Worm (Caenorhabditis elegans) whole organism, L1 larva: ENCODE data around the gene F45E1.1.

Experiments
- C16A3.4 ChIP-seq: fragments of 150-350 bp; optimal IDR thresholded peaks from 2 replicates; lab custom pipeline; 2014; ENCODE audit warnings: missing biosample characterization, missing genetic modification characterization
- F16B12.6 ChIP-seq: fragments of 150-350 bp; optimal IDR thresholded peaks from 2 replicates; lab custom pipeline; 2014; ENCODE audit warnings: missing biosample characterization, missing genetic modification characterization
- alr-1 ChIP-seq: fragments of 200-800 bp; sonication (Bioruptor generic); optimal IDR thresholded peaks from 2 replicates; lab custom pipeline; 2018; ENCODE audit warnings: borderline replicate concordance, mild to moderate bottlenecking, missing genetic modification characterization, missing compliant biosample characterization
- ama-1 ChIP-seq: fragments of 150-350 bp; optimal IDR thresholded peaks from 2 replicates; lab custom pipeline; 2014
- blmp-1 ChIP-seq: fragments of 150-350 bp; optimal IDR thresholded peaks from 2 replicates; lab custom pipeline; 2014; ENCODE audit warnings: missing biosample characterization, missing genetic modification characterization
- ceh-82 ChIP-seq, 3 experiments: fragments of 150-350 bp in 1 of 3; sonication (generic microtip) in 2 of 3; optimal IDR thresholded peaks; 2 replicates each; lab custom pipeline; 2014 to 2017; ENCODE audit warnings: missing biosample characterization in 3 of 3, missing genetic modification characterization in 3 of 3
- ceh-88 ChIP-seq: fragments of 200-800 bp; sonication (Bioruptor generic); IDR thresholded peaks from 2 replicates; pipeline ENCODE4 v1.3.6; 2022; ENCODE audit warnings: missing genetic modification characterization, missing compliant biosample characterization
- ceh-90 ChIP-seq: sonication (generic microtip); optimal IDR thresholded peaks from 2 replicates; lab custom pipeline; 2016; ENCODE audit warnings: missing genetic modification characterization, missing compliant biosample characterization
- ces-1 ChIP-seq: fragments of 150-350 bp; optimal IDR thresholded peaks from 2 replicates; lab custom pipeline; 2014; ENCODE audit warnings: missing biosample characterization, missing genetic modification reagents, missing genetic modification characterization
- dpl-1 ChIP-seq, 3 experiments: fragments of 150-350 bp in 2 of 3; sonication (generic microtip) in 1 of 3; optimal IDR thresholded peaks; 2 replicates each; lab custom pipeline; 2014 to 2017; ENCODE audit warnings: missing biosample characterization in 3 of 3, missing genetic modification characterization in 3 of 3, missing genetic modification reagents in 3 of 3
- efl-1 ChIP-seq, 4 experiments: fragments of 150-350 bp; optimal IDR thresholded peaks in 3 of 4; peaks in 1 of 4; 1 replicate in 1 of 4; 2 replicates in 3 of 4; lab custom pipeline; 2014; ENCODE audit warnings: missing biosample characterization in 2 of 4, missing genetic modification characterization in 2 of 4, missing genetic modification reagents in 2 of 4
- elt-3 ChIP-seq, 6 experiments: fragments of 150-350 bp in 1 of 6; sonication (generic microtip); optimal IDR thresholded peaks; 2 replicates each; lab custom pipeline; 2017 to 2018; ENCODE audit warnings: missing biosample characterization in 6 of 6, missing genetic modification characterization in 6 of 6, inconsistent platforms in 1 of 6
- fkh-8 ChIP-seq: sonication (generic microtip); optimal IDR thresholded peaks from 2 replicates; lab custom pipeline; 2016; ENCODE audit warnings: mild to moderate bottlenecking, missing genetic modification characterization, missing compliant biosample characterization
- fos-1 ChIP-seq: fragments of 150-350 bp; optimal IDR thresholded peaks from 2 replicates; lab custom pipeline; 2014; ENCODE audit warnings: missing biosample characterization, missing genetic modification characterization
- grh-1 ChIP-seq: fragments of 200-800 bp; sonication (Bioruptor generic); IDR thresholded peaks from 2 replicates; pipeline ENCODE4 v1.3.6; 2022; ENCODE audit warnings: missing genetic modification reagents, missing genetic modification characterization, missing compliant biosample characterization
- hpl-2 ChIP-seq: fragments of 150-350 bp; optimal IDR thresholded peaks from 2 replicates; lab custom pipeline; 2014; ENCODE audit warnings: missing biosample characterization, missing genetic modification reagents, missing genetic modification characterization
- irx-1 ChIP-seq: sonication (generic microtip); optimal IDR thresholded peaks from 2 replicates; lab custom pipeline; 2016; ENCODE audit warnings: missing genetic modification characterization, missing compliant biosample characterization
- isw-1 ChIP-seq: fragments of 200-800 bp; sonication (Bioruptor generic); IDR thresholded peaks from 2 replicates; pipeline ENCODE4 v1.3.6; 2022; ENCODE audit warnings: missing genetic modification characterization, missing compliant biosample characterization
- jun-1 ChIP-seq: fragments of 150-350 bp; optimal IDR thresholded peaks from 2 replicates; lab custom pipeline; 2014; ENCODE audit warnings: missing biosample characterization, missing genetic modification reagents, missing genetic modification characterization
- lin-13 ChIP-seq: fragments of 150-350 bp; optimal IDR thresholded peaks from 2 replicates; lab custom pipeline; 2014; ENCODE audit warnings: missing biosample characterization, missing genetic modification reagents, missing genetic modification characterization
- lin-14 ChIP-seq: fragments of 200-800 bp; sonication (Bioruptor generic); optimal IDR thresholded peaks from 2 replicates; lab custom pipeline; 2018; ENCODE audit warnings: mild to moderate bottlenecking, missing genetic modification characterization, moderate library complexity, missing compliant biosample characterization
- lin-35 ChIP-seq, 2 experiments: fragments of 150-350 bp; optimal IDR thresholded peaks; 2 replicates each; lab custom pipeline; 2014; ENCODE audit warnings: missing biosample characterization in 2 of 2, missing genetic modification characterization in 2 of 2, missing genetic modification reagents in 2 of 2
- lin-39 ChIP-seq: fragments of 150-350 bp; optimal IDR thresholded peaks from 2 replicates; lab custom pipeline; 2014; ENCODE audit warnings: missing biosample characterization, missing genetic modification reagents, missing genetic modification characterization
- lsy-2 ChIP-seq, 2 experiments: fragments of 150-350 bp; optimal IDR thresholded peaks; 2 replicates each; lab custom pipeline; 2014; ENCODE audit warnings: missing biosample characterization in 2 of 2, missing genetic modification characterization in 2 of 2
- mab-9 ChIP-seq: fragments of 200-800 bp; sonication (Bioruptor generic); IDR thresholded peaks from 2 replicates; pipeline ENCODE4 v1.3.6; 2022; ENCODE audit warnings: missing genetic modification reagents, missing genetic modification characterization, missing compliant biosample characterization
- mdl-1 ChIP-seq, 2 experiments: fragments of 150-350 bp; optimal IDR thresholded peaks; 2 replicates each; lab custom pipeline; 2014 to 2017; ENCODE audit warnings: missing biosample characterization in 2 of 2, missing genetic modification characterization in 2 of 2, inconsistent platforms in 1 of 2
- mef-2 ChIP-seq: fragments of 150-350 bp; optimal IDR thresholded peaks from 2 replicates; lab custom pipeline; 2014; ENCODE audit warnings: missing biosample characterization, missing genetic modification characterization
- mep-1 ChIP-seq: fragments of 150-350 bp; optimal IDR thresholded peaks from 2 replicates; lab custom pipeline; 2014; ENCODE audit warnings: missing biosample characterization, missing genetic modification characterization
- nhr-11 ChIP-seq: fragments of 150-350 bp; optimal IDR thresholded peaks from 2 replicates; lab custom pipeline; 2014; ENCODE audit warnings: missing biosample characterization, missing genetic modification characterization
- nhr-19 ChIP-seq: fragments of 200-800 bp; sonication (Bioruptor generic); conservative IDR thresholded peaks from 2 replicates; pipeline ENCODE4 v1.3.6; 2022; ENCODE audit warnings: missing genetic modification characterization, missing compliant biosample characterization
- nhr-20 ChIP-seq: sonication (generic microtip); optimal IDR thresholded peaks from 2 replicates; lab custom pipeline; 2016; ENCODE audit warnings: mild to moderate bottlenecking, missing genetic modification characterization, missing compliant biosample characterization
- nhr-237 ChIP-seq: fragments of 150-350 bp; optimal IDR thresholded peaks from 2 replicates; lab custom pipeline; 2014; ENCODE audit warnings: missing biosample characterization, missing genetic modification characterization
- nhr-28 ChIP-seq: fragments of 150-350 bp; optimal IDR thresholded peaks from 2 replicates; lab custom pipeline; 2014; ENCODE audit warnings: missing biosample characterization, missing genetic modification characterization
- nhr-47 ChIP-seq: sonication (generic microtip); optimal IDR thresholded peaks from 2 replicates; lab custom pipeline; 2016; ENCODE audit warnings: mild to moderate bottlenecking, missing genetic modification characterization, moderate library complexity, missing compliant biosample characterization
- nhr-77 ChIP-seq: fragments of 150-350 bp; optimal IDR thresholded peaks from 2 replicates; lab custom pipeline; 2014; ENCODE audit warnings: missing biosample characterization, missing genetic modification characterization
- nhr-90 ChIP-seq: sonication (generic microtip); optimal IDR thresholded peaks from 2 replicates; lab custom pipeline; 2016; ENCODE audit warnings: mild to moderate bottlenecking, missing genetic modification characterization, missing compliant biosample characterization; ENCODE audit not compliant: poor library complexity
- rnt-1 ChIP-seq: sonication (generic microtip); optimal IDR thresholded peaks from 2 replicates; lab custom pipeline; 2016; ENCODE audit warnings: mild to moderate bottlenecking, missing genetic modification characterization, moderate library complexity, missing compliant biosample characterization
- skn-1 ChIP-seq: fragments of 150-350 bp; optimal IDR thresholded peaks from 2 replicates; lab custom pipeline; 2014; ENCODE audit warnings: missing biosample characterization, missing genetic modification characterization
- snpc-4 ChIP-seq: fragments of 150-350 bp; optimal IDR thresholded peaks from 2 replicates; lab custom pipeline; 2014; ENCODE audit warnings: missing biosample characterization, missing genetic modification characterization
- snu-23 ChIP-seq: sonication (generic microtip); optimal IDR thresholded peaks from 2 replicates; lab custom pipeline; 2016; ENCODE audit warnings: missing genetic modification characterization, missing compliant biosample characterization
- sox-4 ChIP-seq: sonication (generic microtip); optimal IDR thresholded peaks from 2 replicates; lab custom pipeline; 2016; ENCODE audit warnings: missing genetic modification characterization, missing compliant biosample characterization
- sup-37 ChIP-seq: fragments of 200-800 bp; sonication (Bioruptor generic); optimal IDR thresholded peaks from 2 replicates; lab custom pipeline; 2018; ENCODE audit warnings: mild to moderate bottlenecking, missing genetic modification characterization, missing compliant biosample characterization
- swsn-7 ChIP-seq: sonication (generic microtip); optimal IDR thresholded peaks from 2 replicates; lab custom pipeline; 2016; ENCODE audit warnings: missing genetic modification characterization, missing compliant biosample characterization
- tbx-2 ChIP-seq: sonication (generic microtip); optimal IDR thresholded peaks from 2 replicates; lab custom pipeline; 2016; ENCODE audit warnings: missing genetic modification characterization, missing compliant biosample characterization
- tlp-1 ChIP-seq: fragments of 150-350 bp; optimal IDR thresholded peaks from 2 replicates; lab custom pipeline; 2014; ENCODE audit warnings: missing biosample characterization, missing genetic modification characterization
- unc-130 ChIP-seq: fragments of 150-350 bp; optimal IDR thresholded peaks from 2 replicates; lab custom pipeline; 2017; ENCODE audit warnings: missing biosample characterization, missing genetic modification characterization, inconsistent platforms
- unc-30 ChIP-seq: sonication (generic microtip); optimal IDR thresholded peaks from 2 replicates; lab custom pipeline; 2017; ENCODE audit warnings: missing biosample characterization, missing genetic modification characterization
- unc-86 ChIP-seq: sonication (generic microtip); optimal IDR thresholded peaks from 2 replicates; lab custom pipeline; 2016; ENCODE audit warnings: missing genetic modification characterization, missing compliant biosample characterization
- xbp-1 ChIP-seq: sonication (generic microtip); optimal IDR thresholded peaks from 2 replicates; lab custom pipeline; 2016; ENCODE audit warnings: missing genetic modification characterization, missing compliant biosample characterization
- ztf-4 ChIP-seq: fragments of 150-350 bp; optimal IDR thresholded peaks from 2 replicates; lab custom pipeline; 2014; ENCODE audit warnings: missing biosample characterization, missing genetic modification characterization

Gene F45E1.1

ce11 chrX:8027509-8027908 lies 24.0 kb downstream of the F45E1.1 start:
- TF ChIP-seq sox-4 (tag; lab: Kevin White, UChicago): no peak
- TF ChIP-seq ztf-4 (tag; lab: Kevin White, UChicago): no peak
- TF ChIP-seq mef-2 (tag; lab: Kevin White, UChicago): no peak
- peak in 1 of 2 experiments; percentile 7 for TF ChIP-seq efl-1 (optimal IDR thresholded peaks at IDR 0.05; lab: Kevin White, UChicago)
- TF ChIP-seq efl-1 (GFP tag; optimal IDR thresholded peaks at IDR 0.05 in 1 of 2; lab: Kevin White, UChicago): peak; percentile 50 to 93
- TF ChIP-seq F16B12.6: no peak
- TF ChIP-seq lin-35 (GFP tag; optimal IDR thresholded peaks at IDR 0.05; lab: Kevin White, UChicago): peak in 1 of 2 experiments; percentile 1
- TF ChIP-seq nhr-77 (tag; lab: Kevin White, UChicago): no peak
- TF ChIP-seq snpc-4 (tag; lab: Kevin White, UChicago): no peak
- TF ChIP-seq mab-9 (GFP tag; lab: Robert Waterston, UW): 0 out of 2 replicates have a peak, but pooled peaks have one; percentile 6
- no peak for TF ChIP-seq irx-1 (tag; lab: Kevin White, UChicago)
- no peak for TF ChIP-seq swsn-7 (tag; lab: Kevin White, UChicago)

- TF ChIP-seq xbp-1 (tag; lab: Kevin White, UChicago): peak; percentile 85
- TF ChIP-seq lsy-2 (tag; optimal IDR thresholded peaks at IDR 0.05; lab: Kevin White, UChicago): peak; percentile 71 to 74
- peak; percentile 46 to 65 (median 56) for TF ChIP-seq ceh-82 (tag; optimal IDR thresholded peaks at IDR 0.05; lab: Kevin White, UChicago)
- TF ChIP-seq rnt-1 (tag; lab: Kevin White, UChicago): peak; percentile 83
- TF ChIP-seq ztf-4 (tag; lab: Kevin White, UChicago): no peak
- TF ChIP-seq fos-1 (tag; lab: Kevin White, UChicago): peak; percentile 5
- peak; percentile 45 for TF ChIP-seq lin-39
- peak; percentile 78 for TF ChIP-seq swsn-7 (tag; lab: Kevin White, UChicago)
- no peak for TF ChIP-seq ceh-90 (tag; lab: Kevin White, UChicago)
- TF ChIP-seq nhr-77 (tag; lab: Kevin White, UChicago): peak; percentile 54
- peak; percentile 65 to 76 for TF ChIP-seq lin-35 (GFP tag; optimal IDR thresholded peaks at IDR 0.05; lab: Kevin White, UChicago)
- TF ChIP-seq lin-14 (GFP tag; lab: Kevin White, UChicago): peak; percentile 95
- no peak for TF ChIP-seq nhr-237 (tag; lab: Kevin White, UChicago)
- peak in 1 of 2 experiments; percentile 83 for TF ChIP-seq mdl-1 (tag; optimal IDR thresholded peaks at IDR 0.05; lab: Kevin White, UChicago)
- no peak for TF ChIP-seq sup-37 (GFP tag; lab: Kevin White, UChicago)
- peak; percentile 63 for TF ChIP-seq nhr-90 (tag; lab: Kevin White, UChicago)
- no peak for TF ChIP-seq nhr-28
- no peak for TF ChIP-seq ceh-88 (GFP tag; lab: Robert Waterston, UW)
- peak; percentile 37 for TF ChIP-seq unc-86 (tag; lab: Kevin White, UChicago)
- peak; percentile 40 for TF ChIP-seq jun-1 (tag; lab: Kevin White, UChicago)
- TF ChIP-seq blmp-1 (tag; lab: Kevin White, UChicago): peak; percentile 85
- TF ChIP-seq grh-1 (GFP tag; lab: Robert Waterston, UW): peak; percentile 71
- TF ChIP-seq lin-13 (GFP tag; lab: Kevin White, UChicago): peak; percentile 50
- TF ChIP-seq hpl-2 (GFP tag; lab: Kevin White, UChicago): no peak
- TF ChIP-seq snu-23 (GFP tag; lab: Kevin White, UChicago): peak; percentile 89
- peak; percentile 15 for TF ChIP-seq ama-1 (lab: Kevin White, UChicago)
- TF ChIP-seq tlp-1 (tag; lab: Kevin White, UChicago): no peak
- peak; percentile 21 for TF ChIP-seq F16B12.6
- TF ChIP-seq nhr-47: peak; percentile 71
- no peak for TF ChIP-seq skn-1 (tag; lab: Kevin White, UChicago)
- TF ChIP-seq nhr-19: peak; percentile 78
- no peak for TF ChIP-seq alr-1
- TF ChIP-seq efl-1 (optimal IDR thresholded peaks at IDR 0.05; lab: Kevin White, UChicago): peak; percentile 48 to 58
- TF ChIP-seq efl-1 (GFP tag; optimal IDR thresholded peaks at IDR 0.05 in 1 of 2; lab: Kevin White, UChicago): peak in 1 of 2 experiments; percentile 63
- no peak for TF ChIP-seq ces-1 (GFP tag; lab: Kevin White, UChicago)
- TF ChIP-seq elt-3 (tag; optimal IDR thresholded peaks at IDR 0.05; lab: Kevin White, UChicago): peak in 3 of 6 experiments; percentile 38 to 53 (median 51)
- peak; percentile 88 for TF ChIP-seq nhr-20 (tag; lab: Kevin White, UChicago)
- peak; percentile 60 for TF ChIP-seq fkh-8 (tag; lab: Kevin White, UChicago)
- no peak for TF ChIP-seq nhr-11 (tag; lab: Kevin White, UChicago)
- peak; percentile 87 for TF ChIP-seq unc-130
- TF ChIP-seq dpl-1 (GFP tag; optimal IDR thresholded peaks at IDR 0.05; lab: Kevin White, UChicago): peak; percentile 50 to 72 (median 66)
- no peak for TF ChIP-seq unc-30 (tag; lab: Kevin White, UChicago)
- peak; percentile 31 for TF ChIP-seq snpc-4 (tag; lab: Kevin White, UChicago)
- TF ChIP-seq mep-1: peak; percentile 83
- peak; percentile 29 for TF ChIP-seq isw-1
- peak; percentile 80 for TF ChIP-seq tbx-2 (tag; lab: Kevin White, UChicago)
- TF ChIP-seq C16A3.4: peak; percentile 79
Measured at ce11 chrX:8029080-8029479, 25.6 kb downstream of the F45E1.1 start, which contains the start of gene C34D10.1. Gene C34D10.1 (plus strand): TSS chrX:8029479.
